Worm (Caenorhabditis elegans) whole organism, L4 larva: ENCODE results near the gene ZK488.5.
A peak's percentile ranks its signal among the peaks of the same experiment; 100 is the strongest.

Source experiments
- D1046.2 ChIP-seq: fragments of 200-800 bp; sonication (Bioruptor generic); IDR thresholded peaks from 2 replicates; pipeline ENCODE4 v1.3.6; 2022; ENCODE audit warnings: missing genetic modification characterization, missing compliant biosample characterization
- F10B5.3 ChIP-seq: sonication (generic microtip); optimal IDR thresholded peaks from 2 replicates; lab custom pipeline; 2016; ENCODE audit warnings: mild to moderate bottlenecking, missing genetic modification characterization, missing compliant biosample characterization
- F26F4.8 ChIP-seq: fragments of 200-800 bp; sonication (Bioruptor generic); conservative IDR thresholded peaks from 2 replicates; pipeline ENCODE4 v1.3.6; 2022; ENCODE audit warnings: missing genetic modification characterization, missing compliant biosample characterization
- F37D6.2 ChIP-seq: sonication (generic microtip); optimal IDR thresholded peaks from 2 replicates; lab custom pipeline; 2016; ENCODE audit warnings: mild to moderate bottlenecking, missing genetic modification characterization, missing compliant biosample characterization
- F44E2.7 ChIP-seq: fragments of 200-800 bp; sonication (Bioruptor generic); IDR thresholded peaks from 2 replicates; pipeline ENCODE4 v2.1.2; 2022; ENCODE audit warnings: missing genetic modification characterization, missing compliant biosample characterization
- T26A8.4 ChIP-seq: fragments of 200-800 bp; sonication (Bioruptor generic); IDR thresholded peaks from 2 replicates; pipeline ENCODE4 v1.3.6; 2022; ENCODE audit warnings: missing genetic modification characterization, missing compliant biosample characterization
- Y48G9A.11 ChIP-seq: fragments of 200-800 bp; sonication (Bioruptor generic); IDR thresholded peaks from 2 replicates; pipeline ENCODE4 v1.3.6; 2022; ENCODE audit warnings: missing genetic modification reagents, missing genetic modification characterization, missing compliant biosample characterization
- aha-1 ChIP-seq: fragments of 150-350 bp; peaks from one replicate; lab custom pipeline; 2014; ENCODE audit warnings: missing biosample characterization, missing genetic modification characterization
- aly-2 ChIP-seq: sonication (generic microtip); optimal IDR thresholded peaks from 2 replicates; lab custom pipeline; 2018; ENCODE audit warnings: missing biosample characterization, missing genetic modification characterization
- attf-4 ChIP-seq: sonication (generic microtip); optimal IDR thresholded peaks from 3 replicates; lab custom pipeline; 2017; ENCODE audit warnings: missing biosample characterization, missing genetic modification characterization
- ceh-32 ChIP-seq: sonication (generic microtip); optimal IDR thresholded peaks from 2 replicates; lab custom pipeline; 2016; ENCODE audit warnings: mild to moderate bottlenecking, missing genetic modification characterization, missing compliant biosample characterization; ENCODE audit not compliant: poor library complexity
- ceh-44 ChIP-seq: fragments of 200-800 bp; sonication (Bioruptor generic); IDR thresholded peaks from 2 replicates; pipeline ENCODE4 v1.3.6; 2022; ENCODE audit warnings: missing genetic modification reagents, missing genetic modification characterization, missing compliant biosample characterization
- ceh-82 ChIP-seq: sonication (generic microtip); optimal IDR thresholded peaks from 2 replicates; lab custom pipeline; 2017; ENCODE audit warnings: missing biosample characterization, missing genetic modification characterization
- cey-2 ChIP-seq: sonication (generic microtip); optimal IDR thresholded peaks from 3 replicates; lab custom pipeline; 2017; ENCODE audit warnings: missing genetic modification characterization, mild to moderate bottlenecking, missing compliant biosample characterization, antibody characterized with exemption, borderline replicate concordance; ENCODE audit not compliant: insufficient read depth
- dmd-8 ChIP-seq: fragments of 200-800 bp; sonication (Bioruptor generic); IDR thresholded peaks from 2 replicates; pipeline ENCODE4 v1.3.6; 2022; ENCODE audit warnings: missing genetic modification characterization, missing compliant biosample characterization
- dmd-9 ChIP-seq: fragments of 200-800 bp; sonication (Bioruptor generic); IDR thresholded peaks from 2 replicates; pipeline ENCODE4 v1.3.6; 2022; ENCODE audit warnings: missing genetic modification reagents, missing genetic modification characterization, missing compliant biosample characterization
- egl-43 ChIP-seq: fragments of 200-800 bp; sonication (Bioruptor generic); IDR thresholded peaks from 2 replicates; pipeline ENCODE4 v1.3.6; 2022; ENCODE audit warnings: missing genetic modification reagents, missing genetic modification characterization, missing compliant biosample characterization
- gei-8 ChIP-seq: fragments of 200-800 bp; sonication (Bioruptor generic); optimal IDR thresholded peaks from 2 replicates; lab custom pipeline; 2018; ENCODE audit warnings: mild to moderate bottlenecking, missing genetic modification characterization, missing compliant biosample characterization
- lir-3 ChIP-seq: sonication (generic microtip); optimal IDR thresholded peaks from 2 replicates; lab custom pipeline; 2016; ENCODE audit warnings: mild to moderate bottlenecking, missing genetic modification characterization, missing compliant biosample characterization
- madf-5 ChIP-seq, 2 experiments: fragments of 200-800 bp; sonication (Bioruptor generic); IDR thresholded peaks; 2 replicates each; pipeline ENCODE4 v1.3.6; 2022; ENCODE audit warnings: missing compliant biosample characterization in 2 of 2, missing genetic modification characterization in 2 of 2
- madf-9 ChIP-seq: fragments of 200-800 bp; sonication (Bioruptor generic); conservative IDR thresholded peaks from 2 replicates; pipeline ENCODE4 v1.3.6; 2022; ENCODE audit warnings: missing genetic modification reagents, missing genetic modification characterization, missing compliant biosample characterization
- mdl-1 ChIP-seq, 2 experiments: fragments of 150-350 bp in 1 of 2; sonication (generic microtip) in 1 of 2; optimal IDR thresholded peaks; 2 replicates each; lab custom pipeline; 2014 to 2017; ENCODE audit warnings: missing biosample characterization in 2 of 2, missing genetic modification characterization in 2 of 2
- mdt-29 ChIP-seq: fragments of 200-800 bp; sonication (Bioruptor generic); IDR thresholded peaks from 2 replicates; pipeline ENCODE4 v1.3.6; 2022; ENCODE audit warnings: missing genetic modification reagents, missing genetic modification characterization, missing compliant biosample characterization
- mxl-2 ChIP-seq: fragments of 200-800 bp; sonication (Bioruptor generic); conservative IDR thresholded peaks from 2 replicates; pipeline ENCODE4 v1.3.6; 2022; ENCODE audit warnings: missing genetic modification reagents, missing genetic modification characterization, missing compliant biosample characterization
- mxl-3 ChIP-seq: fragments of 200-800 bp; sonication (Bioruptor generic); optimal IDR thresholded peaks from 2 replicates; lab custom pipeline; 2018; ENCODE audit warnings: mild to moderate bottlenecking, missing genetic modification characterization, missing compliant biosample characterization
- nhr-10 ChIP-seq: fragments of 150-350 bp; optimal IDR thresholded peaks from 2 replicates; lab custom pipeline; 2014; ENCODE audit warnings: missing biosample characterization, missing genetic modification characterization
- nhr-102 ChIP-seq: sonication (generic microtip); optimal IDR thresholded peaks from 2 replicates; lab custom pipeline; 2016; ENCODE audit warnings: mild to moderate bottlenecking, missing genetic modification characterization, moderate library complexity, missing compliant biosample characterization
- nhr-237 ChIP-seq: sonication (generic microtip); optimal IDR thresholded peaks from 2 replicates; lab custom pipeline; 2017; ENCODE audit warnings: missing biosample characterization, missing genetic modification characterization
- nhr-28 ChIP-seq: fragments of 150-350 bp; optimal IDR thresholded peaks from 2 replicates; lab custom pipeline; 2014; ENCODE audit warnings: missing biosample characterization, missing genetic modification characterization
- pha-4 ChIP-seq, 2 experiments: fragments of 150-350 bp in 1 of 2; fragments of 200-800 bp in 1 of 2; sonication (Bioruptor generic) in 1 of 2; IDR thresholded peaks in 1 of 2; optimal IDR thresholded peaks in 1 of 2; 2 replicates each; pipeline versions ENCODE4 v1.3.6 to Lab custom; 2014 to 2022; ENCODE audit warnings: missing genetic modification characterization in 2 of 2, missing genetic modification reagents in 2 of 2, missing biosample characterization in 1 of 2, missing compliant biosample characterization in 1 of 2
- pqm-1 ChIP-seq: sonication (generic microtip); optimal IDR thresholded peaks from 2 replicates; lab custom pipeline; 2017; ENCODE audit warnings: missing biosample characterization, missing genetic modification characterization
- saeg-2 ChIP-seq: fragments of 200-800 bp; sonication (Bioruptor generic); IDR thresholded peaks from 2 replicates; pipeline ENCODE4 v1.3.6; 2022; ENCODE audit warnings: missing genetic modification reagents, missing genetic modification characterization, missing compliant biosample characterization
- skn-1 ChIP-seq: fragments of 150-350 bp; optimal IDR thresholded peaks from 2 replicates; lab custom pipeline; 2014; ENCODE audit warnings: missing biosample characterization, missing genetic modification characterization
- spr-3 ChIP-seq: fragments of 200-800 bp; sonication (Bioruptor generic); optimal IDR thresholded peaks from 2 replicates; lab custom pipeline; 2018; ENCODE audit warnings: mild to moderate bottlenecking, missing genetic modification characterization, missing compliant biosample characterization
- unc-62 ChIP-seq, 3 experiments: fragments of 150-350 bp in 1 of 3; sonication (generic microtip); optimal IDR thresholded peaks in 2 of 3; peaks in 1 of 3; 1 replicate in 1 of 3; 2 replicates in 2 of 3; lab custom pipeline; 2014 to 2017; ENCODE audit warnings: missing biosample characterization in 3 of 3, missing genetic modification characterization in 3 of 3, missing genetic modification reagents in 3 of 3, missing genotype in 1 of 3
- zfp-3 ChIP-seq: fragments of 200-800 bp; sonication (Bioruptor generic); conservative IDR thresholded peaks from 2 replicates; pipeline ENCODE4 v1.3.6; 2022; ENCODE audit warnings: missing genetic modification reagents, missing genetic modification characterization, missing compliant biosample characterization
- zip-11 ChIP-seq: fragments of 200-800 bp; sonication (Bioruptor generic); IDR thresholded peaks from 2 replicates; pipeline ENCODE4 v1.3.6; 2022; ENCODE audit warnings: missing genetic modification characterization, missing compliant biosample characterization
- ztf-7 ChIP-seq: fragments of 150-350 bp; optimal IDR thresholded peaks from 2 replicates; lab custom pipeline; 2014; ENCODE audit warnings: missing biosample characterization, missing genetic modification characterization

ZK488.5 gene

ce11 chrV:599783-600182, 6.7 kb downstream of the ZK488.5 start:
- peak in 1 of 2 experiments; percentile 84 for TF ChIP-seq unc-62 (GFP tag; optimal IDR thresholded peaks at IDR 0.05 in 1 of 2; lab: Kevin White, UChicago)
- no peak for TF ChIP-seq unc-62 (tag; optimal IDR thresholded peaks at IDR 0.05; lab: Kevin White, UChicago)
- TF ChIP-seq aha-1, result peak; percentile 71
- no peak for TF ChIP-seq mdt-29 (GFP tag; lab: Robert Waterston, UW)
- no peak for TF ChIP-seq mxl-2 (GFP tag; lab: Robert Waterston, UW)
- TF ChIP-seq, all 104 proteins: peak for 2

- TF ChIP-seq ceh-32 (tag; lab: Kevin White, UChicago) (no peak), aha-1 (peak; percentile 64)
These were observed 7.2 kb downstream of the ZK488.5 start, which contains the start of gene nhr-251 for ce11 chrV:600231-600630. nhr-251 (plus strand) TSS chrV:600531.

- no peak for TF ChIP-seq attf-4 (tag; lab: Kevin White, UChicago)
- no peak for TF ChIP-seq mxl-2 (GFP tag; lab: Robert Waterston, UW)
- TF ChIP-seq dmd-8 (GFP tag; lab: Robert Waterston, UW), result no peak
- no peak for TF ChIP-seq F44E2.7 (GFP tag; lab: Robert Waterston, UW)
- no peak for TF ChIP-seq pqm-1
- TF ChIP-seq aha-1, result no peak
- no peak for TF ChIP-seq F37D6.2
- no peak for TF ChIP-seq gei-8 (GFP tag; lab: Kevin White, UChicago)
- no peak for TF ChIP-seq T26A8.4
- no peak for TF ChIP-seq nhr-28 (tag; lab: Kevin White, UChicago)
- TF ChIP-seq F10B5.3 (tag; lab: Kevin White, UChicago), result no peak
- TF ChIP-seq ztf-7, result no peak
- TF ChIP-seq nhr-10 (tag; lab: Kevin White, UChicago), result no peak
- TF ChIP-seq, all 104 proteins: peak for 0
These were observed 11.0 kb downstream of the ZK488.5 start, which contains the start of gene srlf-37 for ce11 chrV:604105-604504. srlf-37 (minus strand) TSS chrV:604205.

ce11 chrV:608844-609243, 15.8 kb downstream of the ZK488.5 start, which contains the start of gene srw-109:
srw-109 (minus strand) TSS chrV:608944.
- TF ChIP-seq Y48G9A.11 (GFP tag; lab: Robert Waterston, UW) (no peak), spr-3 (GFP tag; lab: Kevin White, UChicago) (no peak), madf-9 (no peak), F37D6.2 (no peak), mdl-1 (tag; optimal IDR thresholded peaks at IDR 0.05; lab: Kevin White, UChicago) (no peak), cey-2 (no peak), dmd-9 (GFP tag; lab: Robert Waterston, UW) (no peak), dmd-8 (GFP tag; lab: Robert Waterston, UW) (no peak), nhr-28 (tag; lab: Kevin White, UChicago) (no peak), aly-2 (tag; lab: Kevin White, UChicago) (no peak), F26F4.8 (GFP tag; lab: Robert Waterston, UW) (no peak), ceh-44 (GFP tag; lab: Robert Waterston, UW) (no peak), skn-1 (no peak), ceh-82 (tag; lab: Kevin White, UChicago) (no peak), mdt-29 (GFP tag; lab: Robert Waterston, UW) (no peak), pha-4 (GFP tag; IDR thresholded peaks at IDR 0.05; lab: Robert Waterston, UW) (no peak), pha-4 (tag; optimal IDR thresholded peaks at IDR 0.05; lab: Kevin White, UChicago) (no peak), nhr-102 (tag; lab: Kevin White, UChicago) (no peak), egl-43 (GFP tag; lab: Robert Waterston, UW) (no peak)
- TF ChIP-seq, all 104 proteins: peak for 0

- no peak for TF ChIP-seq madf-5 (GFP tag; IDR thresholded peaks at IDR 0.05; lab: Robert Waterston, UW)
- TF ChIP-seq dmd-9 (GFP tag; lab: Robert Waterston, UW), result no peak
- no peak for TF ChIP-seq nhr-10 (tag; lab: Kevin White, UChicago)
- no peak for TF ChIP-seq lir-3 (tag; lab: Kevin White, UChicago)
- no peak for TF ChIP-seq dmd-8 (GFP tag; lab: Robert Waterston, UW)
- TF ChIP-seq zfp-3 (GFP tag; lab: Robert Waterston, UW), result no peak
- no peak for TF ChIP-seq madf-9
- no peak for TF ChIP-seq D1046.2
- TF ChIP-seq saeg-2 (GFP tag; lab: Robert Waterston, UW), result no peak
- no peak for TF ChIP-seq nhr-237 (tag; lab: Kevin White, UChicago)
- TF ChIP-seq unc-62 (GFP tag; optimal IDR thresholded peaks at IDR 0.05 in 1 of 2; lab: Kevin White, UChicago), result no peak
- TF ChIP-seq unc-62 (tag; optimal IDR thresholded peaks at IDR 0.05; lab: Kevin White, UChicago), result no peak
- no peak for TF ChIP-seq mxl-3 (GFP tag; lab: Kevin White, UChicago)
- no peak for TF ChIP-seq zip-11 (GFP tag; lab: Robert Waterston, UW)
These were observed 16.6 kb downstream of the ZK488.5 start, which contains the start of gene srlf-36 for ce11 chrV:609671-610070. srlf-36 (minus strand) TSS chrV:609771.
